Fruit fly (Drosophila melanogaster) whole organism, embryonic: ENCODE measurements around the gene plx.

ENCODE experiments used
- CG11247 ChIP-seq: fragments of 200-800 bp; sonication (Bioruptor generic); IDR thresholded peaks from 2 replicates; pipeline ENCODE4 v1.3.6; 2022; ENCODE audit warnings: missing biosample characterization, missing genetic modification characterization
- CG11456 ChIP-seq: fragments of 200-800 bp; sonication (Bioruptor generic); IDR thresholded peaks from 3 replicates; pipeline ENCODE4 v1.3.6; 2022; ENCODE audit warnings: missing biosample characterization, missing genetic modification characterization
- CG11695 ChIP-seq: fragments of 200-800 bp; sonication (Bioruptor generic); IDR thresholded peaks from 3 replicates; pipeline ENCODE4 v1.3.6; 2022; ENCODE audit warnings: missing biosample characterization, missing genetic modification characterization
- CG12391 ChIP-seq: fragments of 200-800 bp; sonication (Bioruptor generic); optimal IDR thresholded peaks from 3 replicates; lab custom pipeline; 2018; ENCODE audit warnings: missing biosample characterization, mild to moderate bottlenecking, missing genetic modification characterization, moderate library complexity
- CG13296 ChIP-seq: fragments of 200-800 bp; sonication (Bioruptor generic); optimal IDR thresholded peaks from 3 replicates; lab custom pipeline; 2018; ENCODE audit warnings: missing biosample characterization, mild to moderate bottlenecking, missing genetic modification characterization
- CG14860 ChIP-seq: fragments of 200-800 bp; sonication (Bioruptor generic); IDR thresholded peaks from 3 replicates; pipeline ENCODE4 v1.3.6; 2022; ENCODE audit warnings: missing biosample characterization, missing genetic modification characterization; ENCODE audit not compliant: partially characterized antibody
- CG17802 ChIP-seq: fragments of 200-800 bp; sonication (Bioruptor generic); optimal IDR thresholded peaks from 2 replicates; lab custom pipeline; 2018; ENCODE audit warnings: missing biosample characterization, mild to moderate bottlenecking, missing genetic modification characterization, moderate library complexity
- CG17912 ChIP-seq: fragments of 200-800 bp; sonication (Bioruptor generic); optimal IDR thresholded peaks from 2 replicates; lab custom pipeline; 2018; ENCODE audit warnings: missing biosample characterization, mild to moderate bottlenecking, missing genetic modification characterization
- CG18476 ChIP-seq: fragments of 200-800 bp; sonication (Bioruptor generic); optimal IDR thresholded peaks from 2 replicates; lab custom pipeline; 2016; ENCODE audit warnings: missing biosample characterization, mild to moderate bottlenecking, missing genetic modification characterization
- CG2120 ChIP-seq: fragments of 200-800 bp; sonication (Bioruptor generic); optimal IDR thresholded peaks from 3 replicates; lab custom pipeline; 2016; ENCODE audit warnings: missing biosample characterization, missing genetic modification characterization
- CG3281 ChIP-seq: fragments of 200-800 bp; sonication (Bioruptor generic); optimal IDR thresholded peaks from 3 replicates; lab custom pipeline; 2017; ENCODE audit warnings: missing biosample characterization, mild to moderate bottlenecking, missing genetic modification characterization
- CG33213 ChIP-seq: fragments of 200-800 bp; sonication (Bioruptor generic); optimal IDR thresholded peaks from 3 replicates; lab custom pipeline; 2016; ENCODE audit warnings: missing biosample characterization, missing genetic modification characterization
- CG3726 ChIP-seq: fragments of 200-800 bp; sonication (Bioruptor generic); IDR thresholded peaks from 3 replicates; pipeline ENCODE4, ENCODE4 v1.3.6; 2022; ENCODE audit warnings: missing biosample characterization, missing genetic modification characterization
- CG3847 ChIP-seq: fragments of 200-800 bp; sonication (Bioruptor generic); IDR thresholded peaks from 2 replicates; pipeline ENCODE4 v1.3.6; 2022; ENCODE audit warnings: missing biosample characterization, missing genetic modification characterization
- CG4360 ChIP-seq: fragments of 200-800 bp; sonication (Bioruptor generic); IDR thresholded peaks from 2 replicates; pipeline ENCODE4 v1.3.6; 2022; ENCODE audit warnings: missing biosample characterization, missing genetic modification characterization
- CG4820 ChIP-seq: fragments of 200-800 bp; sonication (Bioruptor generic); optimal IDR thresholded peaks from 3 replicates; lab custom pipeline; 2016; ENCODE audit warnings: missing biosample characterization, missing genetic modification characterization
- CG6254 ChIP-seq: fragments of 200-800 bp; sonication (Bioruptor generic); optimal IDR thresholded peaks from 3 replicates; lab custom pipeline; 2017; ENCODE audit warnings: mild to moderate bottlenecking, missing biosample characterization, missing genetic modification reagents, missing genetic modification characterization
- CG6272 ChIP-seq: fragments of 200-800 bp; sonication (Bioruptor generic); IDR thresholded peaks from 2 replicates; pipeline ENCODE4 v1.3.6; 2022; ENCODE audit warnings: missing biosample characterization, missing genetic modification characterization
- CG7556 ChIP-seq: fragments of 200-800 bp; sonication (Bioruptor generic); optimal IDR thresholded peaks from 2 replicates; lab custom pipeline; 2017; ENCODE audit warnings: missing biosample characterization, mild to moderate bottlenecking, missing genetic modification characterization
- CG7786 ChIP-seq: fragments of 200-800 bp; sonication (Bioruptor generic); optimal IDR thresholded peaks from 2 replicates; lab custom pipeline; 2016; ENCODE audit warnings: missing biosample characterization, missing genetic modification characterization
- CG8359 ChIP-seq: fragments of 200-800 bp; sonication (Bioruptor generic); optimal IDR thresholded peaks from 2 replicates; lab custom pipeline; 2017; ENCODE audit warnings: missing biosample characterization, mild to moderate bottlenecking, missing genetic modification characterization, borderline replicate concordance
- CG9215 ChIP-seq: fragments of 200-800 bp; sonication (Bioruptor generic); IDR thresholded peaks from 2 replicates; pipeline ENCODE4 v1.3.6; 2022; ENCODE audit warnings: missing biosample characterization, missing genetic modification characterization
- CG9437 ChIP-seq: fragments of 200-800 bp; sonication (Bioruptor generic); optimal IDR thresholded peaks from 2 replicates; lab custom pipeline; 2018; ENCODE audit warnings: missing biosample characterization, mild to moderate bottlenecking, missing genetic modification characterization
- CTCF ChIP-seq: fragments of 200-800 bp; sonication (Bioruptor generic); optimal IDR thresholded peaks from 2 replicates; lab custom pipeline; 2017; ENCODE audit warnings: missing biosample characterization, mild to moderate bottlenecking, missing genetic modification characterization, moderate library complexity
- Camta ChIP-seq: fragments of 200-800 bp; sonication (Bioruptor generic); optimal IDR thresholded peaks from 2 replicates; lab custom pipeline; 2016; ENCODE audit warnings: missing biosample characterization, missing genetic modification characterization
- CrebB ChIP-seq: fragments of 200-800 bp; sonication (Bioruptor generic); optimal IDR thresholded peaks from 3 replicates; lab custom pipeline; 2018; ENCODE audit warnings: missing biosample characterization, mild to moderate bottlenecking, missing genetic modification characterization
- D ChIP-seq, 2 experiments: fragments of 200-800 bp in 1 of 2; fragments of >200 bp in 1 of 2; sonication (Bioruptor generic) in 1 of 2; optimal IDR thresholded peaks; 2 replicates in 1 of 2; 3 replicates in 1 of 2; lab custom pipeline; 2017; ENCODE audit warnings: mild to moderate bottlenecking in 1 of 2, missing biosample characterization in 1 of 2, missing genetic modification characterization in 1 of 2, missing genetic modification reagents in 1 of 2
- Dip2 ChIP-seq: fragments of 200-800 bp; sonication (Bioruptor generic); IDR thresholded peaks from 2 replicates; pipeline ENCODE4 v1.3.6; 2022; ENCODE audit warnings: missing biosample characterization, missing genetic modification characterization
- Doc2 ChIP-seq: fragments of 200-800 bp; sonication (Bioruptor generic); IDR thresholded peaks from 2 replicates; pipeline ENCODE4 v1.3.6; 2022; ENCODE audit warnings: missing biosample characterization, missing genetic modification characterization
- E2f2 ChIP-seq: fragments of 200-800 bp; sonication (Bioruptor generic); IDR thresholded peaks from 2 replicates; pipeline ENCODE4 v1.3.6; 2022; ENCODE audit warnings: missing biosample characterization, missing genetic modification characterization
- Fer2 ChIP-seq: fragments of 200-800 bp; sonication (Bioruptor generic); optimal IDR thresholded peaks from 2 replicates; lab custom pipeline; 2018; ENCODE audit warnings: missing biosample characterization, mild to moderate bottlenecking, missing genetic modification characterization, moderate library complexity
- Gug ChIP-seq: fragments of 200-800 bp; sonication (Bioruptor generic); IDR thresholded peaks from 4 replicates; pipeline ENCODE4 v1.3.6; 2022; ENCODE audit warnings: missing biosample characterization, missing genetic modification characterization
- H2.0 ChIP-seq: fragments of 200-800 bp; sonication (Bioruptor generic); IDR thresholded peaks from 2 replicates; pipeline ENCODE4 v1.3.6; 2022; ENCODE audit warnings: missing biosample characterization, missing genetic modification characterization
- Kr ChIP-seq: fragments of 200-800 bp; sonication (Bioruptor generic); optimal IDR thresholded peaks from 2 replicates; lab custom pipeline; 2017; ENCODE audit warnings: missing biosample characterization, mild to moderate bottlenecking, missing genetic modification characterization
- Lim3 ChIP-seq: fragments of 200-800 bp; sonication (Bioruptor generic); IDR thresholded peaks from 2 replicates; pipeline ENCODE4 v1.3.6; 2022; ENCODE audit warnings: missing biosample characterization, missing genetic modification characterization
- Med ChIP-seq: fragments of 200-800 bp; sonication (Bioruptor generic); peaks from one replicate; lab custom pipeline; 2016; ENCODE audit warnings: missing biosample characterization, missing genetic modification characterization, mild to moderate bottlenecking, inconsistent platforms, moderate library complexity
- Mes4 ChIP-seq: fragments of 200-800 bp; sonication (Bioruptor generic); optimal IDR thresholded peaks from 2 replicates; lab custom pipeline; 2016; ENCODE audit warnings: missing biosample characterization, missing genetic modification characterization
- Nf-YC ChIP-seq: fragments of 200-800 bp; optimal IDR thresholded peaks from 3 replicates; lab custom pipeline; 2019; ENCODE audit warnings: missing biosample characterization, mild to moderate bottlenecking, missing genetic modification characterization, moderate library complexity
- Ravus ChIP-seq: fragments of 200-800 bp; sonication (Bioruptor generic); IDR thresholded peaks from 2 replicates; pipeline ENCODE4 v1.3.6; 2022; ENCODE audit warnings: missing biosample characterization, missing genetic modification characterization
- bsh ChIP-seq, 2 experiments: fragments of 200-800 bp; sonication (Bioruptor generic); optimal IDR thresholded peaks; 2 replicates each; lab custom pipeline; 2017 to 2018; ENCODE audit warnings: mild to moderate bottlenecking in 2 of 2, missing biosample characterization in 2 of 2, missing genetic modification characterization in 2 of 2, moderate library complexity in 1 of 2
- chif ChIP-seq, 2 experiments: fragments of 200-800 bp; sonication (Bioruptor generic); optimal IDR thresholded peaks; 3 replicates each; lab custom pipeline; 2016; ENCODE audit warnings: missing biosample characterization in 2 of 2, missing genetic modification characterization in 2 of 2
- chm ChIP-seq: fragments of 200-800 bp; sonication (Bioruptor generic); IDR thresholded peaks from 2 replicates; pipeline ENCODE4 v1.3.6; 2022; ENCODE audit warnings: missing biosample characterization, missing genetic modification characterization
- dati ChIP-seq: fragments of 200-800 bp; sonication (Bioruptor generic); IDR thresholded peaks from 2 replicates; pipeline ENCODE4 v1.3.6; 2022; ENCODE audit warnings: missing biosample characterization, missing genetic modification characterization
- jumu ChIP-seq: fragments of 200-800 bp; sonication (Bioruptor generic); optimal IDR thresholded peaks from 3 replicates; lab custom pipeline; 2016; ENCODE audit warnings: missing biosample characterization, missing genetic modification characterization
- mam ChIP-seq: fragments of 200-800 bp; sonication (Bioruptor generic); optimal IDR thresholded peaks from 3 replicates; lab custom pipeline; 2016; ENCODE audit warnings: missing biosample characterization, missing genetic modification characterization
- prd ChIP-seq, 3 experiments: fragments of >200 bp in 2 of 3; fragments of 200-800 bp in 1 of 3; sonication (Bioruptor generic) in 1 of 3; optimal IDR thresholded peaks in 2 of 3; IDR thresholded peaks in 1 of 3; 2 replicates in 2 of 3; 3 replicates in 1 of 3; pipeline versions ENCODE4 v1.3.6 to Lab custom; 2017 to 2022; ENCODE audit warnings: missing biosample characterization in 1 of 3, missing genetic modification characterization in 1 of 3
- ranshi ChIP-seq: fragments of 200-800 bp; sonication (Bioruptor generic); IDR thresholded peaks from 2 replicates; pipeline ENCODE4 v1.3.6; 2022; ENCODE audit warnings: missing biosample characterization, missing genetic modification characterization
- tna ChIP-seq: fragments of 200-800 bp; sonication (Bioruptor generic); IDR thresholded peaks from 2 replicates; pipeline ENCODE4 v1.3.6; 2022; ENCODE audit warnings: missing biosample characterization, missing genetic modification characterization; ENCODE audit not compliant: partially characterized antibody
- vvl ChIP-seq: fragments of 200-800 bp; sonication (Bioruptor generic); IDR thresholded peaks from 2 replicates; pipeline ENCODE4 v1.3.6; 2022; ENCODE audit warnings: missing biosample characterization, missing genetic modification characterization
- zfh2 ChIP-seq: fragments of 200-800 bp; sonication (Bioruptor generic); optimal IDR thresholded peaks from 2 replicates; lab custom pipeline; 2016; ENCODE audit warnings: missing biosample characterization, missing genetic modification characterization

Gene plx

dm6 chr3R:5758624-5759209 is 73.1 kb downstream of the plx start, which contains the start of gene Sec8 (continued):
- TF ChIP-seq ranshi (GFP tag; lab: Robert Waterston, UW) (0 out of 2 replicates have a peak, but pooled peaks have one; percentile 34), CG33213 (GFP tag; lab: Kevin White, UChicago) (peak; percentile 85), CG4820 (GFP tag; lab: Kevin White, UChicago) (peak; percentile 28), dati (no peak), Dip2 (GFP tag; lab: Robert Waterston, UW) (no peak), CG3281 (GFP tag; lab: Kevin White, UChicago) (no peak), H2.0 (GFP tag; lab: Robert Waterston, UW) (no peak), CG9437 (no peak), CG18476 (GFP tag; lab: Kevin White, UChicago) (no peak), bsh (GFP tag; optimal IDR thresholded peaks at IDR 0.05; lab: Kevin White, UChicago) (no peak), prd (optimal IDR thresholded peaks at IDR 0.05; lab: Kevin White, UChicago) (no peak), prd (GFP tag; IDR thresholded peaks at IDR 0.05; lab: Robert Waterston, UW) (peak; percentile 54; the same call in 2 of the 3 replicates), Fer2 (tag; lab: Kevin White, UChicago) (no peak), CTCF (no peak), jumu (GFP tag; lab: Kevin White, UChicago) (peak; percentile 63), chm (0 out of 2 replicates have a peak, but pooled peaks have one; percentile 31), Camta (no peak), vvl (GFP tag; lab: Robert Waterston, UW) (peak; percentile 51), Doc2 (GFP tag; lab: Robert Waterston, UW) (no peak), CG2120 (peak; percentile 68), chif (GFP tag; optimal IDR thresholded peaks at IDR 0.05; lab: Kevin White, UChicago) (peak in 1 of 2 experiments; percentile 43), CG9215 (no peak), CG17802 (tag; lab: Kevin White, UChicago) (no peak), CG11456 (GFP tag; lab: Robert Waterston, UW) (peak; percentile 56; the same call in 1 of the 3 replicates), CG17912 (no peak), CG7556 (no peak), CG11695 (GFP tag; lab: Robert Waterston, UW) (no peak), Lim3 (GFP tag; lab: Robert Waterston, UW) (no peak), Med (peak; percentile 93), mam (GFP tag; lab: Kevin White, UChicago) (peak; percentile 64), CG13296 (GFP tag; lab: Kevin White, UChicago) (no peak), CG11247 (GFP tag; lab: Robert Waterston, UW) (0 out of 2 replicates have a peak, but pooled peaks have one; percentile 17), CG4360 (GFP tag; lab: Robert Waterston, UW) (0 out of 2 replicates have a peak, but pooled peaks have one; percentile 5), CrebB (tag; lab: Kevin White, UChicago) (no peak), CG7786 (GFP tag; lab: Kevin White, UChicago) (peak; percentile 41), Mes4 (GFP tag; lab: Kevin White, UChicago) (no peak), E2f2 (GFP tag; lab: Robert Waterston, UW) (peak; percentile 94), Nf-YC (peak; percentile 19), CG12391 (tag; lab: Kevin White, UChicago) (no peak), CG8359 (no peak), CG6254 (GFP tag; lab: Kevin White, UChicago) (peak; percentile 26), zfh2 (peak; percentile 68), CG3726 (no peak), tna (GFP tag; lab: Robert Waterston, UW) (peak; percentile 74), CG14860 (GFP tag; lab: Robert Waterston, UW) (peak; percentile 65), D (optimal IDR thresholded peaks at IDR 0.05; lab: Kevin White, UChicago) (no peak), D (GFP tag; optimal IDR thresholded peaks at IDR 0.05; lab: Kevin White, UChicago) (no peak), CG3847 (GFP tag; lab: Robert Waterston, UW) (peak; percentile 50; the same call in 1 of the 2 replicates), Gug (GFP tag; lab: Robert Waterston, UW) (peak; percentile 40; the same call in 2 of the 4 replicates), CG6272 (GFP tag; lab: Robert Waterston, UW) (peak; percentile 42; the same call in 1 of the 2 replicates), Kr (no peak), Ravus (GFP tag; lab: Robert Waterston, UW) (no peak)
